Worm (Caenorhabditis elegans) whole organism, midembryonic: ENCODE results near the gene cpg-1.

Experiments used
- T22C8.4 ChIP-seq: fragments of 200-800 bp; sonication (Bioruptor generic); IDR thresholded peaks from 2 replicates; pipeline ENCODE4 v1.3.6; 2022; ENCODE audit warnings: missing genetic modification characterization, missing compliant biosample characterization
- cog-1 ChIP-seq: sonication (generic microtip); optimal IDR thresholded peaks from 2 replicates; lab custom pipeline; 2016; ENCODE audit warnings: missing genetic modification characterization, missing compliant biosample characterization
- flt-1 ChIP-seq: fragments of 200-800 bp; sonication (Bioruptor generic); IDR thresholded peaks from 2 replicates; pipeline ENCODE4 v1.3.6; 2022; ENCODE audit warnings: missing genetic modification characterization, missing compliant biosample characterization
- klf-2 ChIP-seq: fragments of 200-800 bp; sonication (Bioruptor generic); conservative IDR thresholded peaks from 2 replicates; pipeline ENCODE4 v1.3.6; 2022; ENCODE audit warnings: missing genetic modification reagents, missing genetic modification characterization, missing compliant biosample characterization
- med-1 ChIP-seq: sonication (generic microtip); optimal IDR thresholded peaks from 2 replicates; lab custom pipeline; 2017; ENCODE audit warnings: missing genetic modification characterization, mild to moderate bottlenecking, missing compliant biosample characterization, antibody characterized with exemption, missing genetic modification reagents; ENCODE audit not compliant: insufficient read depth
- ref-1 ChIP-seq: fragments of 200-800 bp; sonication (Bioruptor generic); conservative IDR thresholded peaks from 2 replicates; pipeline ENCODE4 v1.3.6; 2022; ENCODE audit warnings: missing genetic modification reagents, missing genetic modification characterization, missing compliant biosample characterization
- tab-1 ChIP-seq: fragments of 200-800 bp; sonication (Bioruptor generic); IDR thresholded peaks from 2 replicates; pipeline ENCODE4 v1.3.6; 2022; ENCODE audit warnings: missing genetic modification characterization, missing compliant biosample characterization
- ztf-23 ChIP-seq: fragments of 200-800 bp; sonication (Bioruptor generic); IDR thresholded peaks from 2 replicates; pipeline ENCODE4 v1.3.6; 2022; ENCODE audit warnings: missing genetic modification reagents, missing genetic modification characterization, missing compliant biosample characterization
- ztf-29 ChIP-seq: fragments of 200-800 bp; sonication (Bioruptor generic); IDR thresholded peaks from 2 replicates; pipeline ENCODE4 v1.3.6; 2022; ENCODE audit warnings: missing genetic modification reagents, missing genetic modification characterization, missing compliant biosample characterization

The cpg-1 gene

ce11 chrIII:4524071-4524470, 34.9 kb downstream of the cpg-1 start:
- TF ChIP-seq med-1 (no peak), T22C8.4 (no peak), ref-1 (no peak)

ce11 chrIII:4525998-4526397, 36.8 kb downstream of the cpg-1 start:
- TF ChIP-seq ref-1 (no peak), klf-2 (no peak), ztf-23 (GFP tag; lab: Robert Waterston, UW) (no peak), T22C8.4 (no peak), cog-1 (tag; lab: Kevin White, UChicago) (no peak), flt-1 (GFP tag; lab: Robert Waterston, UW) (no peak), med-1 (no peak), tab-1 (GFP tag; lab: Robert Waterston, UW) (no peak), ztf-29 (GFP tag; lab: Robert Waterston, UW) (no peak)

ce11 chrIII:4530968-4531367, 41.8 kb downstream of the cpg-1 start:
- TF ChIP-seq klf-2 (no peak), cog-1 (tag; lab: Kevin White, UChicago) (no peak), tab-1 (GFP tag; lab: Robert Waterston, UW) (no peak), ref-1 (no peak)

ce11 chrIII:4540604-4541003, 51.4 kb downstream of the cpg-1 start, which contains the start of gene ugt-62:
Gene ugt-62, minus strand, starts transcription at chrIII:4540623.
- TF ChIP-seq med-1 (no peak), cog-1 (tag; lab: Kevin White, UChicago) (no peak), ztf-29 (GFP tag; lab: Robert Waterston, UW) (no peak), klf-2 (no peak)
